Worm (Caenorhabditis elegans) whole organism, L2 larva: ENCODE measurements around the gene sre-2.

ENCODE experiments used
- C34F6.9 ChIP-seq: fragments of 150-350 bp; optimal IDR thresholded peaks from 2 replicates; lab custom pipeline; 2014; ENCODE audit warnings: missing biosample characterization, missing genetic modification characterization
- F13H6.1 ChIP-seq: sonication (generic microtip); optimal IDR thresholded peaks from 2 replicates; lab custom pipeline; 2016; ENCODE audit warnings: missing genetic modification characterization, missing compliant biosample characterization
- R02D3.7 ChIP-seq: fragments of 150-350 bp; optimal IDR thresholded peaks from 2 replicates; lab custom pipeline; 2014; ENCODE audit warnings: missing biosample characterization, missing genetic modification characterization
- Y55F3AM.14 ChIP-seq: fragments of 200-800 bp; sonication (Bioruptor generic); optimal IDR thresholded peaks from 2 replicates; lab custom pipeline; 2018; ENCODE audit warnings: mild to moderate bottlenecking, missing genetic modification characterization, missing compliant biosample characterization
- ZK546.5 ChIP-seq: sonication (generic microtip); optimal IDR thresholded peaks from 2 replicates; lab custom pipeline; 2017; ENCODE audit warnings: missing biosample characterization, missing genetic modification characterization
- alr-1 ChIP-seq: fragments of 150-350 bp; optimal IDR thresholded peaks from 2 replicates; lab custom pipeline; 2014; ENCODE audit warnings: missing biosample characterization, missing genetic modification characterization
- aly-2 ChIP-seq: fragments of 150-350 bp; optimal IDR thresholded peaks from 2 replicates; lab custom pipeline; 2014; ENCODE audit warnings: missing biosample characterization, missing genetic modification characterization
- ama-1 ChIP-seq: fragments of 150-350 bp; optimal IDR thresholded peaks from 2 replicates; lab custom pipeline; 2018; ENCODE audit warnings: inconsistent platforms
- blmp-1 ChIP-seq: sonication (generic microtip); optimal IDR thresholded peaks from 2 replicates; lab custom pipeline; 2017; ENCODE audit warnings: missing genetic modification characterization, mild to moderate bottlenecking, missing compliant biosample characterization, antibody characterized with exemption, moderate library complexity; ENCODE audit not compliant: insufficient read depth
- ceh-16 ChIP-seq: fragments of 150-350 bp; optimal IDR thresholded peaks from 2 replicates; lab custom pipeline; 2014; ENCODE audit warnings: missing biosample characterization, missing genetic modification characterization
- ceh-82 ChIP-seq: fragments of 150-350 bp; optimal IDR thresholded peaks from 2 replicates; lab custom pipeline; 2014; ENCODE audit warnings: missing biosample characterization, missing genetic modification characterization
- crh-2 ChIP-seq: sonication (generic microtip); optimal IDR thresholded peaks from 2 replicates; lab custom pipeline; 2017; ENCODE audit warnings: missing biosample characterization, missing genetic modification characterization
- dmd-4 ChIP-seq: sonication (generic microtip); optimal IDR thresholded peaks from 2 replicates; lab custom pipeline; 2017; ENCODE audit warnings: missing biosample characterization, missing genetic modification characterization
- egl-27 ChIP-seq: sonication (generic microtip); optimal IDR thresholded peaks from 3 replicates; lab custom pipeline; 2017; ENCODE audit warnings: missing biosample characterization, missing genetic modification reagents, missing genetic modification characterization
- elt-3 ChIP-seq: sonication (generic microtip); optimal IDR thresholded peaks from 2 replicates; lab custom pipeline; 2017; ENCODE audit warnings: missing biosample characterization, missing genetic modification characterization
- fos-1 ChIP-seq: fragments of 150-350 bp; optimal IDR thresholded peaks from 2 replicates; lab custom pipeline; 2014; ENCODE audit warnings: missing biosample characterization, missing genetic modification characterization
- gmeb-1 ChIP-seq: fragments of 150-350 bp; optimal IDR thresholded peaks from 2 replicates; lab custom pipeline; 2014; ENCODE audit warnings: missing biosample characterization, missing genetic modification characterization
- lin-11 ChIP-seq: fragments of 150-350 bp; sonication (generic microtip); optimal IDR thresholded peaks from 2 replicates; lab custom pipeline; 2014; ENCODE audit warnings: missing biosample characterization, missing genetic modification characterization, inconsistent platforms, mixed read lengths
- lin-13 ChIP-seq: fragments of 150-350 bp; optimal IDR thresholded peaks from 2 replicates; lab custom pipeline; 2014; ENCODE audit warnings: missing biosample characterization, missing genetic modification reagents, missing genetic modification characterization
- lsy-2 ChIP-seq, 2 experiments: fragments of 150-350 bp in 1 of 2; sonication (generic microtip) in 1 of 2; optimal IDR thresholded peaks; 2 replicates each; lab custom pipeline; 2014 to 2017; ENCODE audit warnings: missing biosample characterization in 2 of 2, missing genetic modification characterization in 2 of 2
- mab-5 ChIP-seq: fragments of 150-350 bp; optimal IDR thresholded peaks from 2 replicates; lab custom pipeline; 2014; ENCODE audit warnings: missing biosample characterization, missing genetic modification characterization
- mdl-1 ChIP-seq, 2 experiments: fragments of 150-350 bp in 1 of 2; sonication (generic microtip) in 1 of 2; optimal IDR thresholded peaks; 2 replicates each; lab custom pipeline; 2017; ENCODE audit warnings: missing biosample characterization in 2 of 2, missing genetic modification characterization in 2 of 2
- nhr-10 ChIP-seq: sonication (generic microtip); optimal IDR thresholded peaks from 2 replicates; lab custom pipeline; 2017; ENCODE audit warnings: missing biosample characterization, missing genetic modification characterization
- nhr-11 ChIP-seq: fragments of 150-350 bp; optimal IDR thresholded peaks from 2 replicates; lab custom pipeline; 2014; ENCODE audit warnings: missing biosample characterization, missing genetic modification characterization
- nhr-12 ChIP-seq: fragments of 150-350 bp; optimal IDR thresholded peaks from 2 replicates; lab custom pipeline; 2014; ENCODE audit warnings: missing biosample characterization, missing genetic modification characterization
- nhr-129 ChIP-seq: fragments of 150-350 bp; optimal IDR thresholded peaks from 2 replicates; lab custom pipeline; 2014; ENCODE audit warnings: missing biosample characterization, missing genetic modification characterization
- nhr-21 ChIP-seq: fragments of 150-350 bp; optimal IDR thresholded peaks from 2 replicates; lab custom pipeline; 2014; ENCODE audit warnings: missing biosample characterization, missing genetic modification characterization
- nhr-23 ChIP-seq: fragments of 150-350 bp; optimal IDR thresholded peaks from 2 replicates; lab custom pipeline; 2014; ENCODE audit warnings: missing biosample characterization, missing genetic modification reagents, missing genetic modification characterization
- nhr-25 ChIP-seq: fragments of 150-350 bp; sonication (generic microtip); optimal IDR thresholded peaks from 3 replicates; lab custom pipeline; 2014; ENCODE audit warnings: missing biosample characterization, missing genetic modification characterization
- nhr-6 ChIP-seq: fragments of 150-350 bp; optimal IDR thresholded peaks from 2 replicates; lab custom pipeline; 2014; ENCODE audit warnings: missing biosample characterization, missing genetic modification characterization
- peb-1 ChIP-seq: fragments of 150-350 bp; optimal IDR thresholded peaks from 2 replicates; lab custom pipeline; 2014; ENCODE audit warnings: missing biosample characterization, missing genetic modification characterization
- sem-4 ChIP-seq: fragments of 150-350 bp; optimal IDR thresholded peaks from 2 replicates; lab custom pipeline; 2014; ENCODE audit warnings: missing biosample characterization, missing genetic modification reagents, missing genetic modification characterization
- skn-1 ChIP-seq: sonication (generic microtip); optimal IDR thresholded peaks from 2 replicates; lab custom pipeline; 2017; ENCODE audit warnings: missing biosample characterization, missing genetic modification characterization
- sma-3 ChIP-seq: sonication (generic microtip); optimal IDR thresholded peaks from 2 replicates; lab custom pipeline; 2016; ENCODE audit warnings: missing genetic modification reagents, missing genetic modification characterization, missing compliant biosample characterization
- sma-9 ChIP-seq, 2 experiments: fragments of 150-350 bp in 1 of 2; sonication (generic microtip) in 1 of 2; optimal IDR thresholded peaks; 2 replicates each; lab custom pipeline; 2014 to 2016; ENCODE audit warnings: missing genetic modification characterization in 2 of 2, mild to moderate bottlenecking in 1 of 2, missing biosample characterization in 1 of 2, missing compliant biosample characterization in 1 of 2, missing genetic modification reagents in 1 of 2, moderate library complexity in 1 of 2
- unc-39 ChIP-seq: fragments of 150-350 bp; optimal IDR thresholded peaks from 2 replicates; lab custom pipeline; 2014; ENCODE audit warnings: missing biosample characterization, missing genetic modification characterization
- unc-55 ChIP-seq: fragments of 150-350 bp; sonication (generic microtip); optimal IDR thresholded peaks from 3 replicates; lab custom pipeline; 2014; ENCODE audit warnings: missing biosample characterization, missing genetic modification reagents, missing genetic modification characterization
- unc-62 ChIP-seq: fragments of 150-350 bp; optimal IDR thresholded peaks from 2 replicates; lab custom pipeline; 2014; ENCODE audit warnings: missing biosample characterization, missing genetic modification reagents, missing genetic modification characterization
- zag-1 ChIP-seq: fragments of 150-350 bp; optimal IDR thresholded peaks from 2 replicates; lab custom pipeline; 2014; ENCODE audit warnings: missing biosample characterization, missing genetic modification characterization
- ztf-11 ChIP-seq: sonication (generic microtip); optimal IDR thresholded peaks from 2 replicates; lab custom pipeline; 2017; ENCODE audit warnings: missing biosample characterization, missing genetic modification characterization
- ztf-4 ChIP-seq: fragments of 150-350 bp; optimal IDR thresholded peaks from 2 replicates; lab custom pipeline; 2014; ENCODE audit warnings: missing biosample characterization, missing genetic modification characterization

The sre-2 gene

DNA sequence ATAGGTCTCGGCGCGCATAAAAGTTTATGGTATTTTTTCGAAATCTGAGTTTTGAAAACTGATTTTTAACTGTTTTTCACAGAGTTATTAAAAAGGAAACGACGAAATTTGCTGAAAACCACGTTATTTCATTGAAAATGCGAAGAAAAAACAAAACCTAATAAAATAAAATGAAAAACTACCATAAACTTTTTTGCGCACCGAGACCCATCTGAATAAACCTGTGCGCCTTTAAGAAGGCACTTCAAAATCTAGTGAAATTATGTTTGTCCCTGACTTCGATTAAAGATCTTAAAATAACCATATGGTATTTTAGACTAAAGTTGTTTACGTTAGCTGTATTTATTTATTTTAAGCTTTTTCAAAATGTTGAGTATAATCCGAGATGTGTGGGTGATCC lies 25.9 kb upstream of the sre-2 start:
- TF ChIP-seq ztf-11 (tag; lab: Kevin White, UChicago) (no peak), unc-62 (no peak), crh-2 (no peak), nhr-11 (no peak), sem-4 (tag; lab: Kevin White, UChicago) (no peak), skn-1 (tag; lab: Kevin White, UChicago) (no peak), R02D3.7 (tag; lab: Kevin White, UChicago) (no peak), lin-11 (no peak), mdl-1 (tag; optimal IDR thresholded peaks at IDR 0.05; lab: Kevin White, UChicago) (no peak), aly-2 (tag; lab: Kevin White, UChicago) (no peak), ceh-82 (tag; lab: Kevin White, UChicago) (no peak), lin-13 (no peak), nhr-12 (tag; lab: Kevin White, UChicago) (no peak), peb-1 (tag; lab: Kevin White, UChicago) (no peak), gmeb-1 (tag; lab: Kevin White, UChicago) (no peak), alr-1 (tag; lab: Kevin White, UChicago) (no peak), zag-1 (tag; lab: Kevin White, UChicago) (no peak)

- TF ChIP-seq nhr-129 (tag; lab: Kevin White, UChicago) (peak; percentile 52), fos-1 (peak; percentile 94), sma-9 (GFP tag; optimal IDR thresholded peaks at IDR 0.05; lab: Kevin White, UChicago) (peak; percentile 77), sma-9 (tag; optimal IDR thresholded peaks at IDR 0.05; lab: Kevin White, UChicago) (no peak), zag-1 (tag; lab: Kevin White, UChicago) (no peak), ztf-11 (tag; lab: Kevin White, UChicago) (no peak), sma-3 (GFP tag; lab: Kevin White, UChicago) (peak; percentile 15), nhr-21 (tag; lab: Kevin White, UChicago) (no peak), F13H6.1 (peak; percentile 43), unc-39 (tag; lab: Kevin White, UChicago) (no peak), lin-13 (no peak), crh-2 (peak; percentile 53), lin-11 (no peak), lsy-2 (tag; optimal IDR thresholded peaks at IDR 0.05; lab: Kevin White, UChicago) (no peak)
Measured at ce11 chrII:8127290-8127689, 25.3 kb upstream of the sre-2 start.

DNA sequence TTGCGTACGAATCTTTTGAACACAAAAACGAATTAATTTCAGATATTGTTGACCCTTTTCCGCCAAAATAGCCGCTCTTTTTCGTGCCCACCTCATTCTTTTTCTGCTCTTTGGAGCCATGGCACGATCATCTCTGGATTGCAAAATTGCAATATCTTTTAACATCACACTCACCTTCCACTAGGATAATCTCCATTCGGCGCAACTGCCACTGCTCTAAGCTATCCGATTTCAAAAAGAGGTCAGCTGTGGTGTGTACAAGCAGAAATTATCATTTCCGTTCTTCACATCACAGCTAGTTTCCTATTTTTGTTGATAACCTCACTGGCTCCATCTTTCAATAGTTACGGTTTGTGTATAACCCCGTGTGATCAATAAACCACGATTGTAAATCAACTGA lies 24.7 kb upstream of the sre-2 start:
- no peak for TF ChIP-seq aly-2 (tag; lab: Kevin White, UChicago)
- TF ChIP-seq sma-9 (GFP tag; optimal IDR thresholded peaks at IDR 0.05; lab: Kevin White, UChicago), result peak; percentile 66
- no peak for TF ChIP-seq sma-9 (tag; optimal IDR thresholded peaks at IDR 0.05; lab: Kevin White, UChicago)
- TF ChIP-seq, all 48 proteins: peak for 1

- TF ChIP-seq unc-62, result no peak
- TF ChIP-seq lin-11, result peak; percentile 26
- TF ChIP-seq mab-5, result peak; percentile 28
- no peak for TF ChIP-seq nhr-23 (tag; lab: Kevin White, UChicago)
- no peak for TF ChIP-seq nhr-11
- TF ChIP-seq lin-13, result peak; percentile 18
- TF ChIP-seq dmd-4 (tag; lab: Kevin White, UChicago), result no peak
- no peak for TF ChIP-seq ztf-4 (tag; lab: Kevin White, UChicago)
- TF ChIP-seq lsy-2 (tag; optimal IDR thresholded peaks at IDR 0.05; lab: Kevin White, UChicago), result peak in 1 of 2 experiments; percentile 69
- no peak for TF ChIP-seq ceh-16 (tag; lab: Kevin White, UChicago)
- TF ChIP-seq egl-27 (tag; lab: Kevin White, UChicago), result no peak
- peak; percentile 39 to 54 for TF ChIP-seq mdl-1 (tag; optimal IDR thresholded peaks at IDR 0.05; lab: Kevin White, UChicago)
- TF ChIP-seq ceh-82 (tag; lab: Kevin White, UChicago), result no peak
- no peak for TF ChIP-seq gmeb-1 (tag; lab: Kevin White, UChicago)
- TF ChIP-seq nhr-25, result peak; percentile 22
- TF ChIP-seq unc-55, result peak; percentile 70
- peak; percentile 70 for TF ChIP-seq fos-1
- TF ChIP-seq zag-1 (tag; lab: Kevin White, UChicago), result peak; percentile 55
- TF ChIP-seq nhr-10 (tag; lab: Kevin White, UChicago), result no peak
- peak; percentile 89 for TF ChIP-seq crh-2
- TF ChIP-seq elt-3, result no peak
- TF ChIP-seq nhr-129 (tag; lab: Kevin White, UChicago), result peak; percentile 45
- peak; percentile 31 for TF ChIP-seq F13H6.1
- TF ChIP-seq Y55F3AM.14 (GFP tag; lab: Kevin White, UChicago), result peak; percentile 6
- TF ChIP-seq ZK546.5 (tag; lab: Kevin White, UChicago), result no peak
- peak; percentile 36 for TF ChIP-seq sma-9 (GFP tag; optimal IDR thresholded peaks at IDR 0.05; lab: Kevin White, UChicago)
- TF ChIP-seq sma-9 (tag; optimal IDR thresholded peaks at IDR 0.05; lab: Kevin White, UChicago), result no peak
- no peak for TF ChIP-seq skn-1 (tag; lab: Kevin White, UChicago)
- peak; percentile 8 for TF ChIP-seq nhr-21 (tag; lab: Kevin White, UChicago)
- TF ChIP-seq sem-4 (tag; lab: Kevin White, UChicago), result peak; percentile 66
- no peak for TF ChIP-seq blmp-1 (tag; lab: Kevin White, UChicago)
- no peak for TF ChIP-seq R02D3.7 (tag; lab: Kevin White, UChicago)
- TF ChIP-seq nhr-6 (tag; lab: Kevin White, UChicago), result no peak
- peak; percentile 55 for TF ChIP-seq C34F6.9 (tag; lab: Kevin White, UChicago)
- TF ChIP-seq aly-2 (tag; lab: Kevin White, UChicago), result no peak
- no peak for TF ChIP-seq ama-1
Measured at ce11 chrII:8126132-8126531, 24.2 kb upstream of the sre-2 start.
